Worm (Caenorhabditis elegans) whole organism, L3 larva: ENCODE measurements around the gene C34C12.7.

Experiments
- ama-1 ChIP-seq: fragments of 150-350 bp; optimal IDR thresholded peaks from 2 replicates; lab custom pipeline; 2018
- ceh-9 ChIP-seq: sonication (generic microtip); optimal IDR thresholded peaks from 2 replicates; lab custom pipeline; 2018; ENCODE audit warnings: missing biosample characterization, missing genetic modification characterization
- egl-27 ChIP-seq: sonication (generic microtip); optimal IDR thresholded peaks from 4 replicates; lab custom pipeline; 2017; ENCODE audit warnings: missing biosample characterization, missing genetic modification reagents, missing genetic modification characterization
- fkh-10 ChIP-seq: sonication (generic microtip); optimal IDR thresholded peaks from 2 replicates; lab custom pipeline; 2017; ENCODE audit warnings: missing biosample characterization, missing genetic modification reagents, missing genetic modification characterization
- fos-1 ChIP-seq: fragments of 150-350 bp; optimal IDR thresholded peaks from 2 replicates; lab custom pipeline; 2014; ENCODE audit warnings: missing biosample characterization, missing genetic modification characterization
- mdl-1 ChIP-seq: fragments of 150-350 bp; optimal IDR thresholded peaks from 2 replicates; lab custom pipeline; 2014; ENCODE audit warnings: missing biosample characterization, missing genetic modification characterization
- nhr-25 ChIP-seq: sonication (generic microtip); optimal IDR thresholded peaks from 2 replicates; lab custom pipeline; 2017; ENCODE audit warnings: missing biosample characterization, missing genetic modification characterization
- nhr-77 ChIP-seq: fragments of 150-350 bp; optimal IDR thresholded peaks from 2 replicates; lab custom pipeline; 2014; ENCODE audit warnings: missing biosample characterization, missing genetic modification characterization
- sea-2 ChIP-seq: fragments of 150-350 bp; sonication (generic microtip); optimal IDR thresholded peaks from 4 replicates; lab custom pipeline; 2014; ENCODE audit warnings: missing biosample characterization, missing genetic modification reagents, missing genetic modification characterization

DNA sequence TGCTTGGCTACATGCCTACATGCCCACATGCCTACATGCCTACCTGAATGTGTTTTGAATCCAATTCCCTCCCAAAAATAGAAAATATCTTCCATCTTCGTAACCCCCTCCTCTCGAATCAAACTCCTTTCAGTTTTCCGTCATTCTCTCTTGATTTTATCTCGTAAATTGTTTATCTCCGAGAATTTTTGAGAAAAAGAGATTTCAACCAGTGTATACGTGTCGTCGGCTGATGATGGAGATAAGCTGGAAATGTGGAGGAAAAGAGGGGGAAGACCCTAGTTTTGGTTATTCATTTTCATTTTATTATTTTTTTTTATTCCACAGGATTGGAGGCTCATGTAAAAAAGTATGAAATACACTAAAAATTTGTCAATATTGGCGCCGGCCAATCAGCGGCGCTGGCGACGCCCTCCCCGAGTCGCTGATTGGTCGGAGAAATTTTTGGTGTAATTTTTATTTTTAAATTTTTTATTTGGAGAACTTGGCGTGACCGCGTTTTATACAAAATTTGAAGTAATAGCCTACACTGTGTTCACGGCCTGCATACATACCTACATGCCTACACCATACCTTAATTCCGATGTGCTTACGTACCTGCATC, 9.2 kb downstream of the C34C12.7 start:
- TF ChIP-seq nhr-25, result no peak
- TF ChIP-seq nhr-77 (tag; lab: Kevin White, UChicago), result no peak
- TF ChIP-seq ceh-9 (tag; lab: Kevin White, UChicago), result no peak
- TF ChIP-seq ama-1, result no peak
- no peak for TF ChIP-seq mdl-1 (tag; lab: Kevin White, UChicago)
- TF ChIP-seq fkh-10 (GFP tag; lab: Kevin White, UChicago), result no peak
- TF ChIP-seq egl-27 (tag; lab: Kevin White, UChicago), result no peak
- no peak for TF ChIP-seq sea-2 (GFP tag; lab: Kevin White, UChicago)
- no peak for TF ChIP-seq fos-1
